Fruit fly (Drosophila melanogaster): ENCODE data around the gene RIOK1.

RIOK1 gene

DNA sequence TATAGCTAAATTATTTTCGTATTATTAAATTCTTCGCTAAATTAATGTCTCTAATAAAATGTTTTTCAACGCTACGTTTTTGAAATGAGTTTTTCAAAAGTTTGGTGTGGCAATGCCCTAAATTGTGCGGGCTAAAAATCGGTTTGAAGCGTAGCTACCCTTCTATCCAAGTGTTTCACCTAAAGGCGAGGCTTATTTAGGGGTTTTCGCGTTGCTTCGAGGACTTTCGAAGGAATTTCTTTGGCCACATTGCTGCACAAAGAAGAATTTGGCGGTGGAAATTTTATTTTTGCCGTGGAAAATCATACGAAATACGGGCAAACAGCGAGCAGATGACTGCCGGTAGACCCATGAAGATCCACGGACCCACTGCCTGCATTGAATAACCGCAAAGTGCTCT lies 33.5 kb upstream of the RIOK1 start, which contains the start of gene TfIIEalpha (continued):
- TF ChIP-seq CG12071 (GFP tag; optimal IDR thresholded peaks at IDR 0.05) = no peak
- peak; percentile 25 for TF ChIP-seq CG8290 (GFP tag; optimal IDR thresholded peaks at IDR 0.05)
- peak in 1 of 2 experiments; percentile 60 for TF ChIP-seq CG8290 (tag; optimal IDR thresholded peaks at IDR 0.05)
- TF ChIP-seq CG17186 (GFP tag; optimal IDR thresholded peaks at IDR 0.05) = peak; percentile 43
- peak; percentile 78 for TF ChIP-seq sd (tag; optimal IDR thresholded peaks at IDR 0.05)
- no peak for TF ChIP-seq cad (GFP tag; optimal IDR thresholded peaks at IDR 0.05)
- TF ChIP-seq CG3281 (GFP tag; optimal IDR thresholded peaks at IDR 0.05) = no peak
- TF ChIP-seq Awh (GFP tag; IDR thresholded peaks at IDR 0.05) = no peak
- no peak for TF ChIP-seq ftz-f1 (GFP tag; optimal IDR thresholded peaks at IDR 0.05)
- TF ChIP-seq Opbp (GFP tag; IDR thresholded peaks at IDR 0.05; ENCODE audit: partially characterized antibody) = peak; percentile 74; the same call in 2 of the 3 replicates
- peak; percentile 11 for TF ChIP-seq PHDP (tag; optimal IDR thresholded peaks at IDR 0.05)
- TF ChIP-seq Hey (tag; optimal IDR thresholded peaks at IDR 0.05) = no peak
- peak; percentile 48 for TF ChIP-seq BEAF-32 (GFP tag; optimal IDR thresholded peaks at IDR 0.05)
- TF ChIP-seq CG6272 (GFP tag; IDR thresholded peaks at IDR 0.05) = no peak
- TF ChIP-seq Xbp1 (GFP tag; optimal IDR thresholded peaks at IDR 0.05) = no peak
- TF ChIP-seq Hsf (GFP tag; optimal IDR thresholded peaks at IDR 0.05) = peak; percentile 11
- no peak for TF ChIP-seq ash1 (GFP tag; optimal IDR thresholded peaks at IDR 0.05)
- TF ChIP-seq Chrac-16 (GFP tag; optimal IDR thresholded peaks at IDR 0.05) = no peak
- TF ChIP-seq tx (GFP tag; optimal IDR thresholded peaks at IDR 0.05) = no peak
- no peak for TF ChIP-seq trh (GFP tag; optimal IDR thresholded peaks at IDR 0.05)
- peak; percentile 83 for TF ChIP-seq Dp (GFP tag; optimal IDR thresholded peaks at IDR 0.05)
- TF ChIP-seq Dll (GFP tag; IDR thresholded peaks at IDR 0.05; ENCODE audit: partially characterized antibody) = peak; percentile 26; the same call in 1 of the 4 replicates
- TF ChIP-seq rib (GFP tag; IDR thresholded peaks at IDR 0.05) = no peak
- TF ChIP-seq bcd (GFP tag; optimal IDR thresholded peaks at IDR 0.05) = peak; percentile 8
- TF ChIP-seq hth (optimal IDR thresholded peaks at IDR 0.05) = no peak
- TF ChIP-seq Fer3 (tag; optimal IDR thresholded peaks at IDR 0.05) = no peak
- no peak for TF ChIP-seq Spps (tag; optimal IDR thresholded peaks at IDR 0.05)
- no peak for TF ChIP-seq CG43689 (GFP tag; IDR thresholded peaks at IDR 0.05)
- peak; percentile 97 for TF ChIP-seq pzg (GFP tag; optimal IDR thresholded peaks at IDR 0.05)
- no peak for TF ChIP-seq twi (tag; optimal IDR thresholded peaks at IDR 0.05)
- TF ChIP-seq vvl (GFP tag; IDR thresholded peaks at IDR 0.05) = peak; percentile 73
- TF ChIP-seq sisA (GFP tag; IDR thresholded peaks at IDR 0.05) = no peak
- TF ChIP-seq kni (GFP tag; optimal IDR thresholded peaks at IDR 0.05) = no peak
- no peak for TF ChIP-seq h (optimal IDR thresholded peaks at IDR 0.05)
- no peak for TF ChIP-seq br (optimal IDR thresholded peaks at IDR 0.05)
- TF ChIP-seq Trl (optimal IDR thresholded peaks at IDR 0.05) = no peak
- TF ChIP-seq Trl (GFP tag; optimal IDR thresholded peaks at IDR 0.05) = no peak
- no peak for TF ChIP-seq tio (GFP tag; optimal IDR thresholded peaks at IDR 0.05)
- TF ChIP-seq Dip3 (GFP tag; optimal IDR thresholded peaks at IDR 0.05) = no peak
- no peak for TF ChIP-seq schlank (tag; optimal IDR thresholded peaks at IDR 0.05)
- TF ChIP-seq Dad (GFP tag; optimal IDR thresholded peaks at IDR 0.05) = no peak
- no peak for TF ChIP-seq Rx (GFP tag; IDR thresholded peaks at IDR 0.05)
- no peak for TF ChIP-seq CG16815 (GFP tag; optimal IDR thresholded peaks at IDR 0.05)
- no peak for TF ChIP-seq Nf-YB (GFP tag; optimal IDR thresholded peaks at IDR 0.05)
- TF ChIP-seq jumu (GFP tag; optimal IDR thresholded peaks at IDR 0.05) = no peak
- no peak for TF ChIP-seq Atf3 (GFP tag; optimal IDR thresholded peaks at IDR 0.05)
- peak; percentile 45 for TF ChIP-seq Dek (tag; optimal IDR thresholded peaks at IDR 0.05)
- 0 out of 3 replicates have a peak, but pooled peaks have one; percentile 18 for TF ChIP-seq CG17361 (GFP tag; IDR thresholded peaks at IDR 0.05)
- TF ChIP-seq CG11085 (GFP tag; IDR thresholded peaks at IDR 0.05) = no peak
- TF ChIP-seq CG13624 (GFP tag; optimal IDR thresholded peaks at IDR 0.05) = peak; percentile 17
- no peak for TF ChIP-seq pho (GFP tag; optimal IDR thresholded peaks at IDR 0.05)
- peak; percentile 37 for TF ChIP-seq CG2120 (GFP tag; optimal IDR thresholded peaks at IDR 0.05)
- no peak for TF ChIP-seq MTF-1 (GFP tag; optimal IDR thresholded peaks at IDR 0.05; ENCODE audit: borderline replicate concordance)
- TF ChIP-seq Hr3 (GFP tag; optimal IDR thresholded peaks at IDR 0.05) = no peak
